Worm (Caenorhabditis elegans): ENCODE data around the gene math-18.

The math-18 gene

DNA sequence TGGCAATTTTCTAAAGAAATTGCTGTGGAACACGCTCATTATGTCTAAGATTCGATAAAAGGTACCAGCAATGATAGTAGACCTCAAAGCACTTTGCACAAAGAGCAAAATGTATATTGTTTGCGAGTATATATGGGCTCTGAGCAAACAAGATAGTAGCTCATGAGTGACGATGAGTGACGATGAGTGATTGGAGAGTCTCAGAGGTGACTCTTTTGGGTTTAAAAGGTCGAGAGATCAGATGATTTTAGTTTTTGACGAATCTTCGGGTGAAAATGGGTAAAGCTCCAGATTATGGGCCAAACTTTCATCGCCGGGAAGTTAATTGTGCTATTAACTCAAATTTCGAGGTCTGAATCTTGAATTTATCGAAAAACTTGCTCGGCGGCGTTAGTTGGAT lies 42.9 kb downstream of the math-18 start:
- TF ChIP-seq fkh-6 (tag; optimal IDR thresholded peaks at IDR 0.05) (no peak), fkh-10 (GFP tag; optimal IDR thresholded peaks at IDR 0.05) (no peak), ceh-30 (tag; optimal IDR thresholded peaks at IDR 0.05) (no peak), gmeb-2 (tag; optimal IDR thresholded peaks at IDR 0.05) (no peak), hlh-13 (GFP tag; optimal IDR thresholded peaks at IDR 0.05) (no peak), ceh-22 (tag; optimal IDR thresholded peaks at IDR 0.05) (no peak), unc-86 (tag; optimal IDR thresholded peaks at IDR 0.05) (no peak), nhr-11 (tag; optimal IDR thresholded peaks at IDR 0.05) (no peak), fax-1 (tag; optimal IDR thresholded peaks at IDR 0.05) (no peak), T23F11.4 (GFP tag; optimal IDR thresholded peaks at IDR 0.05) (no peak), hlh-6 (tag; optimal IDR thresholded peaks at IDR 0.05) (no peak), ref-2 (tag; optimal IDR thresholded peaks at IDR 0.05) (no peak), ttx-3 (tag; optimal IDR thresholded peaks at IDR 0.05) (no peak), ama-1 (optimal IDR thresholded peaks at IDR 0.05) (no peak), npax-4 (tag; optimal IDR thresholded peaks at IDR 0.05) (no peak), Y22D7AL.16 (tag; optimal IDR thresholded peaks at IDR 0.05) (no peak), dve-1 (tag; optimal IDR thresholded peaks at IDR 0.05) (no peak)

DNA sequence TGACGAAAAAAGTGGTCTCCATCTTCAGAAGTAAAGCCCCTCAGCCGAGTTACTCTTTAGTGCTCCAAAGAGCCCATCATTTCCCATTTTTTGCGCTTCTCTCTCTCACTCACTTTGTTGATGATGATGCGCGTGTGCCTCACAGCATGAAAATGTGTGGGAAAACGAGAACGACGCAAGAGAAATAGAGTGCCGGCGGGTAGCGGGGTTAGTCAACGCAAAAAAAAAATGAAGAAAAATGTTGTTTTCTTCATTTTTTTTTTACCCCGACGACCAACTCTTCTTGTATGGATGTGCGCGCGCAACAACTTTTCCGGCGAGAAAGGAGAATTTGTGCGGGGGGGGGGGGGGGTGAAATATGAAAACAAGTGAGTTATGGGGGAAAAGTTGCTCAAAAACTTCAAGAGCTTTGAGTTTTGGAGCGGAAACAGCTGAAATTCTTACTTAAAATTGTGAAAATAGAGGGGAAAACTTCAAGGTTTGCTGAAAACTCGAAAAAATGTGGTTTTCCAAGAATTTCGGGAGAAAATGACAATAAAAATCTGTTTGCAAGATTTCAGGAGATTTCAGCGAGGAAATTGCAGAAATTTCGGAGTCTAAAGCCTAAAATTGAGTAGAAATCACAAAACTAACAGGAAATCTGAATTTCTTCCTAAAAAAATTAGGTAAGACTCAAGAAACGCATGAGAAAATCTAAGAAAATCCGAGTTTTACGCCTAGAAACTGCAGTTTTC lies 43.9 kb downstream of the math-18 start, which contains the start of gene C33C12.1:
TSS of gene C33C12.1 (plus strand) at position 684 of the 734 bp plus-strand sequence.
- TF ChIP-seq lin-11 (tag; optimal IDR thresholded peaks at IDR 0.05): no peak
- peak; percentile 50 for TF ChIP-seq unc-42 (tag; optimal IDR thresholded peaks at IDR 0.05)
- no peak for TF ChIP-seq sox-2 (GFP tag; IDR thresholded peaks at IDR 0.05)
- TF ChIP-seq mec-3 (tag; optimal IDR thresholded peaks at IDR 0.05; ENCODE audit: borderline replicate concordance): no peak
- no peak for TF ChIP-seq pha-4 (tag; optimal IDR thresholded peaks at IDR 0.05)
- no peak for TF ChIP-seq Y22D7AL.16 (tag; optimal IDR thresholded peaks at IDR 0.05)

DNA sequence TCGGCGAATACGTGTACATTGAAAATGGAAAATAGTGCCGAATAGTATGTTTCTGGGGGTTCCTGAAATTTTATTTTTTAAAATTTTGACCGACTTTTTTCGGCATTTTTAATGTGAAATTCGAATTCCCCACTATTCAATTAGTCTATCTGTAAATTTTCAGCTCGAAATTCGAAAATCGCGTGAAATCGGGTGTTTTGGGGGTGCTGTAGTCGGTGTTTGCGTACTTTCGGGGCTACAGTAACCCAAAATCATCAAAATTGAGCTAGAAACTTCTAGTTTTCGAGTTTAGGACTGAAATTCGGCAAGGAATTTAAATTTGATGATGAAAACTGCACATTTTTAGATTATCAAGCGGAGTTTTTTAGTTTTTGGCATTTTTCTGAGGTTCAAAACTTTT lies 48.3 kb downstream of the math-18 start:
- TF ChIP-seq tbx-7 (tag; optimal IDR thresholded peaks at IDR 0.05) (no peak), fkh-6 (tag; optimal IDR thresholded peaks at IDR 0.05) (no peak), hlh-8 (tag; optimal IDR thresholded peaks at IDR 0.05) (no peak), syd-9 (tag; optimal IDR thresholded peaks at IDR 0.05) (no peak)

DNA sequence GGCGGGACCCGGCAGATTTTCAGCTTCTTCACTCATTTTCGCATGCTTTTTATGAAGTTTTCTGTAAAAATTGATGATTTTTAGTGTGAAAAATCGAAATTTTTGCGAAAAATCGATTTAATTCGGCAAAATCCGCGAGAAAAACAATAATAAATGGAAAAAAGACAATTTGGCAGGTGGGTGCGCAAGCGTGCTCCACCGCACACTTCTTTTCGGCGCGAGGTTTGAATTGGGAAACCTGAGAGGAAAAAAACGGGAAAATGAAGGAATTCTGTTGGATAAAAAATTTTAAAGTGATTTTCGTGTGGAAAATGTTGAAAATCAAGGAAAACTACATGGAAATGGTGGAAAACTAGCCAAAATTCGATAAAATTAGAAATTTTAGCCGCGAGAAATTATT lies 50.3 kb downstream of the math-18 start, which contains the start of gene Y59C2A.2:
TSS of gene Y59C2A.2 (minus strand) at position 61 of the 400 bp plus-strand sequence.
- TF ChIP-seq unc-42 (tag; optimal IDR thresholded peaks at IDR 0.05): peak; percentile 0
- TF ChIP-seq ceh-31 (tag; optimal IDR thresholded peaks at IDR 0.05): no peak
- no peak for TF ChIP-seq odd-2 (tag; optimal IDR thresholded peaks at IDR 0.05)
- no peak for TF ChIP-seq nhr-232 (tag; optimal IDR thresholded peaks at IDR 0.05)

All from whole organism, late embryonic.